Worm (Caenorhabditis elegans) whole organism, L1 larva: ENCODE measurements around the gene clec-161.

Experiments used
- C04F5.9 ChIP-seq: sonication (generic microtip); optimal IDR thresholded peaks from 2 replicates; lab custom pipeline; 2016; ENCODE audit warnings: missing genetic modification characterization, missing compliant biosample characterization
- C16A3.4 ChIP-seq: fragments of 150-350 bp; optimal IDR thresholded peaks from 2 replicates; lab custom pipeline; 2014; ENCODE audit warnings: missing biosample characterization, missing genetic modification characterization
- C34B4.2 ChIP-seq: sonication (generic microtip); optimal IDR thresholded peaks from 2 replicates; lab custom pipeline; 2017; ENCODE audit warnings: mild to moderate bottlenecking, missing genetic modification characterization, missing compliant biosample characterization
- F16B12.6 ChIP-seq: fragments of 150-350 bp; optimal IDR thresholded peaks from 2 replicates; lab custom pipeline; 2014; ENCODE audit warnings: missing biosample characterization, missing genetic modification characterization
- Y116A8C.19 ChIP-seq: sonication (generic microtip); optimal IDR thresholded peaks from 2 replicates; lab custom pipeline; 2016; ENCODE audit warnings: missing compliant biosample characterization, missing genetic modification characterization, borderline replicate concordance
- ama-1 ChIP-seq: fragments of 150-350 bp; optimal IDR thresholded peaks from 2 replicates; lab custom pipeline; 2014
- blmp-1 ChIP-seq: fragments of 150-350 bp; optimal IDR thresholded peaks from 2 replicates; lab custom pipeline; 2014; ENCODE audit warnings: missing biosample characterization, missing genetic modification characterization
- ceh-63 ChIP-seq: fragments of 200-800 bp; sonication (Bioruptor generic); optimal IDR thresholded peaks from 2 replicates; lab custom pipeline; 2018; ENCODE audit warnings: mild to moderate bottlenecking, missing genetic modification characterization, missing compliant biosample characterization
- ceh-82 ChIP-seq, 3 experiments: fragments of 150-350 bp in 1 of 3; sonication (generic microtip) in 2 of 3; optimal IDR thresholded peaks; 2 replicates each; lab custom pipeline; 2014 to 2017; ENCODE audit warnings: missing biosample characterization in 3 of 3, missing genetic modification characterization in 3 of 3
- ceh-88 ChIP-seq: fragments of 200-800 bp; sonication (Bioruptor generic); IDR thresholded peaks from 2 replicates; pipeline ENCODE4 v1.3.6; 2022; ENCODE audit warnings: missing genetic modification characterization, missing compliant biosample characterization
- dpl-1 ChIP-seq, 3 experiments: fragments of 150-350 bp in 2 of 3; sonication (generic microtip) in 1 of 3; optimal IDR thresholded peaks; 2 replicates each; lab custom pipeline; 2014 to 2017; ENCODE audit warnings: missing biosample characterization in 3 of 3, missing genetic modification characterization in 3 of 3, missing genetic modification reagents in 3 of 3
- efl-1 ChIP-seq, 4 experiments: fragments of 150-350 bp; optimal IDR thresholded peaks in 3 of 4; peaks in 1 of 4; 1 replicate in 1 of 4; 2 replicates in 3 of 4; lab custom pipeline; 2014; ENCODE audit warnings: missing biosample characterization in 2 of 4, missing genetic modification characterization in 2 of 4, missing genetic modification reagents in 2 of 4
- egl-13 ChIP-seq: sonication (generic microtip); optimal IDR thresholded peaks from 2 replicates; lab custom pipeline; 2016; ENCODE audit warnings: missing genotype, missing genetic modification reagents, missing genetic modification characterization, missing compliant biosample characterization
- egl-27 ChIP-seq, 2 experiments: fragments of 150-350 bp in 1 of 2; sonication (generic microtip); optimal IDR thresholded peaks; 3 replicates each; lab custom pipeline; 2017 to 2018; ENCODE audit warnings: missing biosample characterization in 2 of 2, missing genetic modification characterization in 2 of 2, missing genetic modification reagents in 2 of 2
- elt-2 ChIP-seq: sonication (generic microtip); optimal IDR thresholded peaks from 2 replicates; lab custom pipeline; 2016; ENCODE audit warnings: missing genetic modification characterization, mild to moderate bottlenecking, inconsistent platforms, missing compliant biosample characterization, missing genetic modification reagents
- fkh-10 ChIP-seq: sonication (generic microtip); optimal IDR thresholded peaks from 2 replicates; lab custom pipeline; 2017; ENCODE audit warnings: missing biosample characterization, missing genetic modification reagents, missing genetic modification characterization
- fkh-8 ChIP-seq: sonication (generic microtip); optimal IDR thresholded peaks from 2 replicates; lab custom pipeline; 2016; ENCODE audit warnings: mild to moderate bottlenecking, missing genetic modification characterization, missing compliant biosample characterization
- fos-1 ChIP-seq: fragments of 150-350 bp; optimal IDR thresholded peaks from 2 replicates; lab custom pipeline; 2014; ENCODE audit warnings: missing biosample characterization, missing genetic modification characterization
- irx-1 ChIP-seq: sonication (generic microtip); optimal IDR thresholded peaks from 2 replicates; lab custom pipeline; 2016; ENCODE audit warnings: missing genetic modification characterization, missing compliant biosample characterization
- jun-1 ChIP-seq: fragments of 150-350 bp; optimal IDR thresholded peaks from 2 replicates; lab custom pipeline; 2014; ENCODE audit warnings: missing biosample characterization, missing genetic modification reagents, missing genetic modification characterization
- lin-14 ChIP-seq: fragments of 200-800 bp; sonication (Bioruptor generic); optimal IDR thresholded peaks from 2 replicates; lab custom pipeline; 2018; ENCODE audit warnings: mild to moderate bottlenecking, missing genetic modification characterization, moderate library complexity, missing compliant biosample characterization
- lin-35 ChIP-seq, 2 experiments: fragments of 150-350 bp; optimal IDR thresholded peaks; 2 replicates each; lab custom pipeline; 2014; ENCODE audit warnings: missing biosample characterization in 2 of 2, missing genetic modification characterization in 2 of 2, missing genetic modification reagents in 2 of 2
- lir-3 ChIP-seq: sonication (generic microtip); optimal IDR thresholded peaks from 2 replicates; lab custom pipeline; 2016; ENCODE audit warnings: mild to moderate bottlenecking, missing genetic modification characterization, moderate library complexity, missing compliant biosample characterization; ENCODE audit not compliant: poor library complexity
- lsy-2 ChIP-seq, 2 experiments: fragments of 150-350 bp; optimal IDR thresholded peaks; 2 replicates each; lab custom pipeline; 2014; ENCODE audit warnings: missing biosample characterization in 2 of 2, missing genetic modification characterization in 2 of 2
- mab-9 ChIP-seq: fragments of 200-800 bp; sonication (Bioruptor generic); IDR thresholded peaks from 2 replicates; pipeline ENCODE4 v1.3.6; 2022; ENCODE audit warnings: missing genetic modification reagents, missing genetic modification characterization, missing compliant biosample characterization
- mep-1 ChIP-seq: fragments of 150-350 bp; optimal IDR thresholded peaks from 2 replicates; lab custom pipeline; 2014; ENCODE audit warnings: missing biosample characterization, missing genetic modification characterization
- nhr-11 ChIP-seq: fragments of 150-350 bp; optimal IDR thresholded peaks from 2 replicates; lab custom pipeline; 2014; ENCODE audit warnings: missing biosample characterization, missing genetic modification characterization
- nhr-12 ChIP-seq: sonication (generic microtip); optimal IDR thresholded peaks from 2 replicates; lab custom pipeline; 2017; ENCODE audit warnings: missing biosample characterization, missing genetic modification characterization
- nhr-19 ChIP-seq: fragments of 200-800 bp; sonication (Bioruptor generic); conservative IDR thresholded peaks from 2 replicates; pipeline ENCODE4 v1.3.6; 2022; ENCODE audit warnings: missing genetic modification characterization, missing compliant biosample characterization
- nhr-20 ChIP-seq: sonication (generic microtip); optimal IDR thresholded peaks from 2 replicates; lab custom pipeline; 2016; ENCODE audit warnings: mild to moderate bottlenecking, missing genetic modification characterization, missing compliant biosample characterization
- nhr-47 ChIP-seq: sonication (generic microtip); optimal IDR thresholded peaks from 2 replicates; lab custom pipeline; 2016; ENCODE audit warnings: mild to moderate bottlenecking, missing genetic modification characterization, moderate library complexity, missing compliant biosample characterization
- nhr-71 ChIP-seq: sonication (generic microtip); optimal IDR thresholded peaks from 2 replicates; lab custom pipeline; 2016; ENCODE audit warnings: mild to moderate bottlenecking, missing genetic modification characterization, moderate library complexity, missing compliant biosample characterization
- nhr-85 ChIP-seq: sonication (generic microtip); peaks from one replicate; lab custom pipeline; 2016; ENCODE audit warnings: missing genetic modification characterization, inconsistent platforms, missing compliant biosample characterization
- nhr-90 ChIP-seq: sonication (generic microtip); optimal IDR thresholded peaks from 2 replicates; lab custom pipeline; 2016; ENCODE audit warnings: mild to moderate bottlenecking, missing genetic modification characterization, missing compliant biosample characterization; ENCODE audit not compliant: poor library complexity
- pqm-1 ChIP-seq: sonication (generic microtip); optimal IDR thresholded peaks from 3 replicates; lab custom pipeline; 2017; ENCODE audit warnings: missing biosample characterization, missing genetic modification characterization
- swsn-7 ChIP-seq: sonication (generic microtip); optimal IDR thresholded peaks from 2 replicates; lab custom pipeline; 2016; ENCODE audit warnings: missing genetic modification characterization, missing compliant biosample characterization
- unc-86 ChIP-seq: sonication (generic microtip); optimal IDR thresholded peaks from 2 replicates; lab custom pipeline; 2016; ENCODE audit warnings: missing genetic modification characterization, missing compliant biosample characterization
- ztf-4 ChIP-seq: fragments of 150-350 bp; optimal IDR thresholded peaks from 2 replicates; lab custom pipeline; 2014; ENCODE audit warnings: missing biosample characterization, missing genetic modification characterization

The clec-161 gene

ce11 chrIII:9583224-9583623 is 25.3 kb downstream of the clec-161 start:
- TF ChIP-seq C16A3.4 (tag; lab: Kevin White, UChicago) (no peak), pqm-1 (tag; lab: Kevin White, UChicago) (no peak), lsy-2 (tag; optimal IDR thresholded peaks at IDR 0.05; lab: Kevin White, UChicago) (no peak), fkh-10 (GFP tag; lab: Kevin White, UChicago) (no peak), nhr-19 (GFP tag; lab: Robert Waterston, UW) (no peak), swsn-7 (tag; lab: Kevin White, UChicago) (no peak), nhr-11 (tag; lab: Kevin White, UChicago) (no peak), nhr-90 (tag; lab: Kevin White, UChicago) (no peak), fos-1 (no peak), egl-27 (tag; optimal IDR thresholded peaks at IDR 0.05; lab: Kevin White, UChicago) (no peak), ceh-63 (no peak), nhr-12 (no peak)

DNA sequence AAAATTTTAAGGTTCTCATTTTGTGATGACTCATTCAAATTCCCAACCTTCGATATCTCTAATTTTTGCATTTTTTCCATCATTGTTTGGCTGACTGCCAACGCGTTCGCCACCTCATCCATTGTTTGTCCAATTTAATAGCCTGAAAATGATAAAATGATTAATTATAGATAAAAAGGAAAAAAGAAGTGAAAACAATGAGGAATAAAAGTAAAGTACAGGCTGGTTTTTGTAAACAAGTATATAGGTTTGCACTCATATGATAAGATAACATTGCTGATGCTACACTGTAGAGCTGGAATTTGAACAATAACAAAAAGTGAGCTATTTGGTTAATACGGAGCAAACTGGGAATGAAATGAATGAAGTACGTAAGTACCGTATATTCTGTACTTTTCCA is 26.3 kb downstream of the clec-161 start, which contains the start of gene C48B4.3:
TSS of gene C48B4.3 (minus strand) at position 149 of the 400 bp plus-strand sequence.
- TF ChIP-seq elt-2 (tag; lab: Kevin White, UChicago) (peak; percentile 6), mab-9 (no peak), nhr-90 (tag; lab: Kevin White, UChicago) (no peak)

- TF ChIP-seq jun-1 (tag; lab: Kevin White, UChicago): no peak
- peak; percentile 46 for TF ChIP-seq nhr-71 (tag; lab: Kevin White, UChicago)
- no peak for TF ChIP-seq ceh-82 (tag; optimal IDR thresholded peaks at IDR 0.05; lab: Kevin White, UChicago)
- TF ChIP-seq nhr-85: peak; percentile 14
- TF ChIP-seq lsy-2 (tag; optimal IDR thresholded peaks at IDR 0.05; lab: Kevin White, UChicago): peak; percentile 26 to 52
- TF ChIP-seq unc-86 (tag; lab: Kevin White, UChicago): peak; percentile 22
- TF ChIP-seq dpl-1 (GFP tag; optimal IDR thresholded peaks at IDR 0.05; lab: Kevin White, UChicago): peak in 2 of 3 experiments; percentile 4 to 52
- peak; percentile 15 to 37 for TF ChIP-seq lin-35 (GFP tag; optimal IDR thresholded peaks at IDR 0.05; lab: Kevin White, UChicago)
- TF ChIP-seq Y116A8C.19 (tag; lab: Kevin White, UChicago): no peak
- peak; percentile 57 for TF ChIP-seq blmp-1 (tag; lab: Kevin White, UChicago)
- peak; percentile 30 to 39 for TF ChIP-seq efl-1 (optimal IDR thresholded peaks at IDR 0.05; lab: Kevin White, UChicago)
- peak; percentile 49 to 92 for TF ChIP-seq efl-1 (GFP tag; optimal IDR thresholded peaks at IDR 0.05 in 1 of 2; lab: Kevin White, UChicago)
- TF ChIP-seq mep-1 (tag; lab: Kevin White, UChicago): no peak
- peak; percentile 75 for TF ChIP-seq fkh-8 (tag; lab: Kevin White, UChicago)
- TF ChIP-seq F16B12.6 (tag; lab: Kevin White, UChicago): peak; percentile 8
- no peak for TF ChIP-seq ama-1 (lab: Kevin White, UChicago)
- TF ChIP-seq nhr-47 (tag; lab: Kevin White, UChicago): peak; percentile 11
- TF ChIP-seq lir-3 (tag; lab: Kevin White, UChicago): no peak
- peak; percentile 42 for TF ChIP-seq C16A3.4 (tag; lab: Kevin White, UChicago)
- no peak for TF ChIP-seq C34B4.2
- TF ChIP-seq fos-1: no peak
- TF ChIP-seq swsn-7 (tag; lab: Kevin White, UChicago): no peak
- TF ChIP-seq nhr-20 (tag; lab: Kevin White, UChicago): peak; percentile 9
- TF ChIP-seq ceh-88 (GFP tag; lab: Robert Waterston, UW): no peak
- TF ChIP-seq irx-1 (tag; lab: Kevin White, UChicago): no peak
- no peak for TF ChIP-seq C04F5.9 (tag; lab: Kevin White, UChicago)
- TF ChIP-seq nhr-19 (GFP tag; lab: Robert Waterston, UW): no peak
- no peak for TF ChIP-seq ztf-4 (tag; lab: Kevin White, UChicago)
- TF ChIP-seq egl-13 (tag; lab: Kevin White, UChicago): no peak
- no peak for TF ChIP-seq nhr-12
- peak; percentile 74 for TF ChIP-seq lin-14 (GFP tag; lab: Kevin White, UChicago)
Measured at ce11 chrIII:9580039-9580891, 28.3 kb downstream of the clec-161 start, which contains the start of gene ced-7. Gene ced-7, minus strand, starts transcription at chrIII:9580089.
